Worm (Caenorhabditis elegans) whole organism, L3 larva: ENCODE data around the gene W03H9.2.

Source experiments
- ama-1 ChIP-seq: fragments of 150-350 bp; optimal IDR thresholded peaks from 2 replicates; lab custom pipeline; 2018
- ceh-16 ChIP-seq: sonication (generic microtip); optimal IDR thresholded peaks from 2 replicates; lab custom pipeline; 2017; ENCODE audit warnings: missing biosample characterization, missing genetic modification characterization
- ceh-28 ChIP-seq: fragments of 150-350 bp; optimal IDR thresholded peaks from 2 replicates; lab custom pipeline; 2014; ENCODE audit warnings: missing biosample characterization, missing genetic modification reagents, missing genetic modification characterization
- ceh-82 ChIP-seq: fragments of 150-350 bp; optimal IDR thresholded peaks from 2 replicates; lab custom pipeline; 2014; ENCODE audit warnings: missing biosample characterization, missing genetic modification characterization
- ceh-9 ChIP-seq: sonication (generic microtip); optimal IDR thresholded peaks from 2 replicates; lab custom pipeline; 2018; ENCODE audit warnings: missing biosample characterization, missing genetic modification characterization
- egl-5 ChIP-seq: fragments of 150-350 bp; optimal IDR thresholded peaks from 2 replicates; lab custom pipeline; 2017; ENCODE audit warnings: missing biosample characterization, missing genetic modification reagents, missing genetic modification characterization, inconsistent platforms
- elt-1 ChIP-seq: fragments of 150-350 bp; optimal IDR thresholded peaks from 2 replicates; lab custom pipeline; 2014; ENCODE audit warnings: missing biosample characterization, missing genetic modification characterization
- elt-2 ChIP-seq: sonication (generic microtip); optimal IDR thresholded peaks from 2 replicates; lab custom pipeline; 2016; ENCODE audit warnings: missing genetic modification reagents, mild to moderate bottlenecking, missing genetic modification characterization, missing compliant biosample characterization
- eor-1 ChIP-seq, 2 experiments: fragments of 150-350 bp; optimal IDR thresholded peaks; 2 replicates each; lab custom pipeline; 2014 to 2018; ENCODE audit warnings: missing biosample characterization in 2 of 2, missing genetic modification characterization in 2 of 2
- fkh-10 ChIP-seq: sonication (generic microtip); optimal IDR thresholded peaks from 2 replicates; lab custom pipeline; 2017; ENCODE audit warnings: missing biosample characterization, missing genetic modification reagents, missing genetic modification characterization
- fkh-2 ChIP-seq: fragments of 150-350 bp; optimal IDR thresholded peaks from 2 replicates; lab custom pipeline; 2014; ENCODE audit warnings: missing biosample characterization, missing genetic modification reagents, missing genetic modification characterization
- fos-1 ChIP-seq: fragments of 150-350 bp; optimal IDR thresholded peaks from 2 replicates; lab custom pipeline; 2014; ENCODE audit warnings: missing biosample characterization, missing genetic modification characterization
- hmg-11 ChIP-seq: sonication (generic microtip); optimal IDR thresholded peaks from 2 replicates; lab custom pipeline; 2016; ENCODE audit warnings: missing genetic modification characterization, missing compliant biosample characterization
- lin-15B ChIP-seq: fragments of 150-350 bp; optimal IDR thresholded peaks from 2 replicates; lab custom pipeline; 2014; ENCODE audit warnings: missing biosample characterization, missing genetic modification characterization
- lin-39 ChIP-seq: fragments of 150-350 bp; optimal IDR thresholded peaks from 2 replicates; lab custom pipeline; 2018; ENCODE audit warnings: missing biosample characterization, missing genetic modification reagents, missing genetic modification characterization
- lsy-12 ChIP-seq: sonication (generic microtip); optimal IDR thresholded peaks from 2 replicates; lab custom pipeline; 2016; ENCODE audit warnings: mild to moderate bottlenecking, missing genetic modification characterization, missing compliant biosample characterization
- mdl-1 ChIP-seq: fragments of 150-350 bp; optimal IDR thresholded peaks from 2 replicates; lab custom pipeline; 2014; ENCODE audit warnings: missing biosample characterization, missing genetic modification characterization
- nfya-1 ChIP-seq: sonication (generic microtip); optimal IDR thresholded peaks from 2 replicates; lab custom pipeline; 2017; ENCODE audit warnings: missing genetic modification characterization, mild to moderate bottlenecking, missing compliant biosample characterization, antibody characterized with exemption, moderate library complexity; ENCODE audit not compliant: insufficient read depth
- nhr-12 ChIP-seq: fragments of 150-350 bp; optimal IDR thresholded peaks from 2 replicates; lab custom pipeline; 2014; ENCODE audit warnings: missing biosample characterization, missing genetic modification characterization
- nhr-23 ChIP-seq: fragments of 150-350 bp; optimal IDR thresholded peaks from 2 replicates; lab custom pipeline; 2014; ENCODE audit warnings: missing biosample characterization, missing genetic modification reagents, missing genetic modification characterization
- nhr-237 ChIP-seq: fragments of 150-350 bp; optimal IDR thresholded peaks from 2 replicates; lab custom pipeline; 2014; ENCODE audit warnings: missing biosample characterization, missing genetic modification characterization
- nhr-25 ChIP-seq: sonication (generic microtip); optimal IDR thresholded peaks from 2 replicates; lab custom pipeline; 2017; ENCODE audit warnings: missing biosample characterization, missing genetic modification characterization
- nhr-28 ChIP-seq: fragments of 150-350 bp; optimal IDR thresholded peaks from 2 replicates; lab custom pipeline; 2014; ENCODE audit warnings: missing biosample characterization, missing genetic modification characterization
- nhr-77 ChIP-seq: fragments of 150-350 bp; optimal IDR thresholded peaks from 2 replicates; lab custom pipeline; 2014; ENCODE audit warnings: missing biosample characterization, missing genetic modification characterization
- pha-4 ChIP-seq: fragments of 150-350 bp; optimal IDR thresholded peaks from 2 replicates; lab custom pipeline; 2014; ENCODE audit warnings: missing biosample characterization, missing genetic modification reagents, missing genetic modification characterization
- pqm-1 ChIP-seq: fragments of 150-350 bp; optimal IDR thresholded peaks from 2 replicates; lab custom pipeline; 2017; ENCODE audit warnings: missing biosample characterization, missing genetic modification characterization, inconsistent platforms
- skn-1 ChIP-seq: fragments of 150-350 bp; optimal IDR thresholded peaks from 2 replicates; lab custom pipeline; 2014; ENCODE audit warnings: missing biosample characterization, missing genetic modification characterization
- snpc-4 ChIP-seq: fragments of 150-350 bp; optimal IDR thresholded peaks from 2 replicates; lab custom pipeline; 2014; ENCODE audit warnings: missing biosample characterization, missing genetic modification characterization
- tbx-2 ChIP-seq: sonication (generic microtip); optimal IDR thresholded peaks from 2 replicates; lab custom pipeline; 2016; ENCODE audit warnings: mild to moderate bottlenecking, missing genetic modification characterization, missing compliant biosample characterization
- unc-39 ChIP-seq: sonication (generic microtip); optimal IDR thresholded peaks from 4 replicates; lab custom pipeline; 2017; ENCODE audit warnings: missing biosample characterization, missing genetic modification characterization
- unc-62 ChIP-seq: fragments of 150-350 bp; sonication (generic microtip); optimal IDR thresholded peaks from 4 replicates; lab custom pipeline; 2014; ENCODE audit warnings: missing biosample characterization, missing genetic modification reagents, missing genetic modification characterization
- zag-1 ChIP-seq: fragments of 150-350 bp; optimal IDR thresholded peaks from 2 replicates; lab custom pipeline; 2014; ENCODE audit warnings: missing biosample characterization, missing genetic modification characterization
- ztf-11 ChIP-seq: fragments of 150-350 bp; optimal IDR thresholded peaks from 2 replicates; lab custom pipeline; 2014; ENCODE audit warnings: missing biosample characterization, missing genetic modification characterization
- ztf-4 ChIP-seq: fragments of 150-350 bp; optimal IDR thresholded peaks from 2 replicates; lab custom pipeline; 2014; ENCODE audit warnings: missing biosample characterization, missing genetic modification characterization

W03H9.2 gene

DNA sequence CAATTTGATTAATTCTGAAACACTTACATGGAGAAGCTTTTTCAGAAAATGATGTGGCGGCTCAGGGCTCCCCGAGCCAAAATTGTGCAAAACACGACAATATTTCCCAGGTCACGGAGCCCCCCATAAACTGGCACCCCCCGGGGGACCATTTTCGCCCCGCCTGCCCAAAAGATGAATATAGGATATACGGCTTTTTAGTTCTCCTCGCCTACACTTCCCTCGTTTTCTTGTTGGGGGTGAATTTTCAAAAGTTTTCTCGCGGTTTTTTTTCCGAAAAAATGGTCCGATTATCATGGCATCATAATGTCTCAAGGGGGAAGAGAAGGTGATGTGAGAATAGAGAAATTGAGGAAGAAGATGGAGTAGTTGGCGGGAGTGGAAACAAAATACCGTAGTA lies 21.6 kb downstream of the W03H9.2 start, which contains the start of gene K09E4.4:
K09E4.4 (minus strand) TSS at position 101 of the 400 bp plus-strand sequence.
- TF ChIP-seq lin-39 (tag; lab: Kevin White, UChicago) (peak; percentile 2), nhr-77 (tag; lab: Kevin White, UChicago) (no peak)
- TF ChIP-seq, all 47 proteins: peak for 1

DNA sequence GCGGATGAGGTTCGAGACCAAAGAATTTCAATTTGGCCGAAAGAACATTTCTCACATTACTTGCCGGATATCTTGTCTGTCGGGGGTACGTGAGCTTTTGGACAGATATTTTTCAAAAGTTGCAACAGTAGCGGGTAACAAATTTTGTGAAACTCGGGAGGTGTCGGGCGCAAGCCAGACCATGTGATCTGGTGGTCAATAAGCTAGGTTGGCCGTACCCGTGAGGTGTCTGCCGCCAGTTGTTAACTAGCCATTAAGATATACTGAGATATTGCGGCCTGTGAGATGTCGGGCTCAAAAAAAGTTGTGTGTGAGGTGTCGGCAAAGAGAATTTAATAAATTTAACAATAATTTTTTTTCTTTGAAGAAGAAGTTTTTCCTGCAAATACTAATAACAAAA lies 25.3 kb downstream of the W03H9.2 start:
- peak; percentile 40 for TF ChIP-seq snpc-4 (tag; lab: Kevin White, UChicago)
- TF ChIP-seq pqm-1 (tag; lab: Kevin White, UChicago): no peak

DNA sequence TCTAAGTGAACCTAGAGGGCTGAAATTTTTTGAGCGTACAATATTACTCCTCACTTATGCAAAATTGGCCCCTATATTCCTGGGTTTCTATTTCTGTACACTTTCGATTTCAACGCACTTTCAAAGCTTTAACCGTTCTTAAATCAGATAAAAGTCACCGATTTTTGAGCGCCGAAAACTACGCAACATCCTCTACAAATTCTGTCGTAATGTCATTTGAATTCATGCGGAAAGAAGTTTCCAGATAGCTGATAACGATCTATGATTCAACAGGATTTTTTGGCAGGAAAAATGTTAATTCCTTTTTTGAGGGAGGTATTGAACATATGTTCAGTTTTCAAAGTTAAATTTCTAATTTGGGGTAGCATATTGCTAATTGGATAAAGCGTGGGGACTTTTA lies 30.8 kb downstream of the W03H9.2 start:
- TF ChIP-seq elt-1 (peak; percentile 23), zag-1 (no peak), lsy-12 (tag; lab: Kevin White, UChicago) (no peak), fkh-2 (tag; lab: Kevin White, UChicago) (no peak), nhr-25 (tag; lab: Kevin White, UChicago) (peak; percentile 65), pqm-1 (tag; lab: Kevin White, UChicago) (no peak), ceh-16 (tag; lab: Kevin White, UChicago) (no peak), fos-1 (tag; lab: Kevin White, UChicago) (no peak), elt-2 (no peak), nfya-1 (tag; lab: Kevin White, UChicago) (no peak), unc-39 (tag; lab: Kevin White, UChicago) (no peak), egl-5 (tag; lab: Kevin White, UChicago) (no peak), eor-1 (tag; optimal IDR thresholded peaks at IDR 0.05; lab: Kevin White, UChicago) (no peak), fkh-10 (no peak), nhr-77 (tag; lab: Kevin White, UChicago) (no peak), ztf-4 (tag; lab: Kevin White, UChicago) (no peak)

DNA sequence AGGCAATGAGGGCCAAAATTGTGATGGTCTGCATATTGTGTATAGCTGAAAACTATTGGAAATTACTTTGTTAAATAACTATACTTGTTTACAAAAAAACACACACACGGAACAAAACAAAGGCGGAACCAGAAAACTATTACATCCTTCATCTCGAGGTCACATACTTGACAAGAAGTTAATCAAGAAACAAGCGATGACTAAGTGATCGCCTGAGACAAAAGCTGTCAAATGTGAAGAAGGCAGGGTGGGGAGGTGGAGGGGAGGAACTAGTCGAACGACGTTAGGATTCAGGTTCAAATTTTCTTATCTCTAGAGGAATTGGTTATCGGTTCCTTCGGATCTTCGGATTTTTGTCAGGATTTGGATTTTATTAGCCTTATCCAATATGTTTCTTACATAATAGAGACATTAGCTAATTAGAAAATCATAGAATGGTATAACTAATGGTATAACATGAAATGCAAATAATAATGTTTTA lies 34.4 kb downstream of the W03H9.2 start, which contains the start of gene cpg-7:
cpg-7 (minus strand) TSS at position 51 of the 481 bp plus-strand sequence.
- TF ChIP-seq nhr-25 (tag; lab: Kevin White, UChicago) (peak; percentile 72), nhr-23 (tag; lab: Kevin White, UChicago) (peak; percentile 56), ztf-11 (tag; lab: Kevin White, UChicago) (no peak), ama-1 (lab: Kevin White, UChicago) (peak; percentile 44), ztf-4 (tag; lab: Kevin White, UChicago) (no peak)
- TF ChIP-seq, all 47 proteins: peak for 3

DNA sequence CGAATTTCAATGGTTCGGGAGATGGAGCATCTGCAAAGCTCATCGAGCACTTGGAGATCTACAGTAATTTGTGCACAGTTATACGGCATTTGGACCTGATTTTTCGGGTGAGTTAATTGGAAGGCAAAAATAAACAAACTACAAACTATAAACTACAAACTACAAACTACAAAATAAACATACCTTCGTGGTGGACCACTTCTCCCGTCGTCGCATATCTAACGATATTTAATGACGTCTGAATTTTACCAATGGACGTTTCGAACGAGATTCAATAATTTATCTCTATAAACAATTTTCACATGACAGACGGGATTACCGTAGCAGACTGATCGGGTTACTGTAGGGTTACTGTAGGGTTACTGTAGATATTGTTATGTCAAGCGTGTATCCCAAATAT lies 37.5 kb downstream of the W03H9.2 start:
- no peak for TF ChIP-seq nhr-12 (tag; lab: Kevin White, UChicago)
- no peak for TF ChIP-seq egl-5 (tag; lab: Kevin White, UChicago)
- no peak for TF ChIP-seq lin-15B
- TF ChIP-seq skn-1: no peak
- TF ChIP-seq zag-1: no peak
- TF ChIP-seq lin-39 (tag; lab: Kevin White, UChicago): no peak
- TF ChIP-seq fos-1 (tag; lab: Kevin White, UChicago): no peak
- TF ChIP-seq nhr-23 (tag; lab: Kevin White, UChicago): no peak
- no peak for TF ChIP-seq ceh-82
- TF ChIP-seq ztf-11 (tag; lab: Kevin White, UChicago): no peak
- no peak for TF ChIP-seq elt-1
- no peak for TF ChIP-seq ceh-16 (tag; lab: Kevin White, UChicago)
- TF ChIP-seq, all 47 proteins: peak for 0

DNA sequence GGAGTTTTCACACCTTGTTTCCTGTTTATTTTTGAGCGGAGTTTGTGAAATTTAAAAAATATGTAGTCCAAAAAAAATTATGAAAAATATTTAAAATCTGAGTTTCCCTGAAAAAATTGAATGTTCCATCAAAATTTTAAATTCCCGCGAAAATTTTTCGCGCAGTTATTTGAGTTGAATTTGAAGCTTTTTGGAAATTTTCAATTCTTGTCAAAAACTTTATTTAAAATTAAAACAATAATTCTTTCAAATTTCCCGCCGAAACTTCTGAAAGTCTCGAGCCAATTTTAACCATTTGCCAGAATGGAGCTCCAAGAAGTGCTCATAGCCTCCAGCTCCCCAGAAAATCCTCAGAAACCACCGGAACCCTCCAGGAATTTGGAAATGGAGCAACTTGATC lies 39.2 kb downstream of the W03H9.2 start, which contains the start of gene gur-4:
gur-4 (plus strand) TSS at position 301 of the 400 bp plus-strand sequence.
- TF ChIP-seq tbx-2 (tag; lab: Kevin White, UChicago) (no peak), elt-1 (no peak), hmg-11 (tag; lab: Kevin White, UChicago) (no peak), nhr-28 (tag; lab: Kevin White, UChicago) (no peak), ama-1 (lab: Kevin White, UChicago) (no peak), fos-1 (tag; lab: Kevin White, UChicago) (no peak), pha-4 (tag; lab: Kevin White, UChicago) (no peak), mdl-1 (no peak), ceh-28 (tag; lab: Kevin White, UChicago) (no peak), snpc-4 (tag; lab: Kevin White, UChicago) (no peak), nhr-237 (no peak), unc-62 (GFP tag; lab: Kevin White, UChicago) (no peak), ceh-16 (tag; lab: Kevin White, UChicago) (no peak), elt-2 (no peak), ceh-9 (tag; lab: Kevin White, UChicago) (no peak)
